Fruit fly (Drosophila melanogaster) whole organism, adult: ENCODE measurements around the gene CG17906.

ENCODE experiments used
- CG33017 ChIP-seq: fragments of 200-800 bp; sonication (Bioruptor generic); optimal IDR thresholded peaks from 2 replicates; lab custom pipeline; 2018; ENCODE audit warnings: missing biosample characterization, mild to moderate bottlenecking, missing genetic modification characterization, moderate library complexity
- Clk ChIP-seq: fragments of 200-800 bp; sonication (Bioruptor generic); optimal IDR thresholded peaks from 2 replicates; lab custom pipeline; 2017; ENCODE audit warnings: missing biosample characterization, missing genetic modification characterization
- bab1 ChIP-seq: fragments of 200-800 bp; sonication (Bioruptor generic); optimal IDR thresholded peaks from 3 replicates; lab custom pipeline; 2019; ENCODE audit warnings: missing biosample characterization, mild to moderate bottlenecking, missing genetic modification characterization, moderate library complexity
- kay ChIP-seq: fragments of 200-800 bp; sonication (Bioruptor generic); peaks from one replicate; lab custom pipeline; 2016; ENCODE audit warnings: missing biosample characterization, missing genetic modification characterization, borderline replicate concordance
- ovo ChIP-seq: fragments of 200-800 bp; sonication (Bioruptor generic); optimal IDR thresholded peaks from 2 replicates; lab custom pipeline; 2016; ENCODE audit warnings: missing biosample characterization, missing genetic modification characterization
- tj ChIP-seq: fragments of 200-800 bp; sonication (Bioruptor generic); optimal IDR thresholded peaks from 3 replicates; lab custom pipeline; 2017; ENCODE audit warnings: missing biosample characterization, mild to moderate bottlenecking, missing genetic modification characterization, moderate library complexity

dm6 chr2L:9010267-9010666 is 16.1 kb downstream of the CG17906 start, which contains the start of gene CG9568:
- TF ChIP-seq tj (GFP tag; lab: Kevin White, UChicago) (peak; percentile 10), bab1 (GFP tag; lab: Kevin White, UChicago) (no peak), CG33017 (tag; lab: Kevin White, UChicago) (peak; percentile 39), kay (GFP tag; lab: Kevin White, UChicago) (peak; percentile 74), Clk (GFP tag; lab: Kevin White, UChicago) (no peak), ovo (GFP tag; lab: Kevin White, UChicago) (no peak)
